Worm (Caenorhabditis elegans) whole organism, L4 larva: ENCODE data around the gene hnd-1.

Experiments
- F44E2.7 ChIP-seq: fragments of 200-800 bp; sonication (Bioruptor generic); IDR thresholded peaks from 2 replicates; pipeline ENCODE4 v2.1.2; 2022; ENCODE audit warnings: missing genetic modification characterization, missing compliant biosample characterization
- F49E8.2 ChIP-seq: sonication (generic microtip); optimal IDR thresholded peaks from 2 replicates; lab custom pipeline; 2016; ENCODE audit warnings: missing compliant biosample characterization, mild to moderate bottlenecking, missing genetic modification characterization, borderline replicate concordance
- R02D3.7 ChIP-seq: fragments of 150-350 bp; sonication (generic microtip); optimal IDR thresholded peaks from 3 replicates; lab custom pipeline; 2014; ENCODE audit warnings: missing biosample characterization, missing genetic modification characterization
- Y105C5A.15 ChIP-seq: fragments of 200-800 bp; sonication (Bioruptor generic); IDR thresholded peaks from 2 replicates; pipeline ENCODE4 v1.3.6; 2022; ENCODE audit warnings: missing genetic modification characterization, missing compliant biosample characterization
- ZK337.2 ChIP-seq: fragments of 200-800 bp; sonication (Bioruptor generic); IDR thresholded peaks from 2 replicates; pipeline ENCODE4 v1.3.6; 2022; ENCODE audit warnings: missing genetic modification reagents, missing genetic modification characterization, missing compliant biosample characterization
- aha-1 ChIP-seq: fragments of 150-350 bp; peaks from one replicate; lab custom pipeline; 2014; ENCODE audit warnings: missing biosample characterization, missing genetic modification characterization
- aly-2 ChIP-seq: sonication (generic microtip); optimal IDR thresholded peaks from 2 replicates; lab custom pipeline; 2018; ENCODE audit warnings: missing biosample characterization, missing genetic modification characterization
- arid-1 ChIP-seq: fragments of 200-800 bp; sonication (Bioruptor generic); conservative IDR thresholded peaks from 2 replicates; pipeline ENCODE4 v1.3.6; 2022; ENCODE audit warnings: missing genetic modification reagents, missing genetic modification characterization, missing compliant biosample characterization
- attf-4 ChIP-seq: sonication (generic microtip); optimal IDR thresholded peaks from 3 replicates; lab custom pipeline; 2017; ENCODE audit warnings: missing biosample characterization, missing genetic modification characterization
- ceh-44 ChIP-seq: fragments of 200-800 bp; sonication (Bioruptor generic); IDR thresholded peaks from 2 replicates; pipeline ENCODE4 v1.3.6; 2022; ENCODE audit warnings: missing genetic modification reagents, missing genetic modification characterization, missing compliant biosample characterization
- ceh-82 ChIP-seq: sonication (generic microtip); optimal IDR thresholded peaks from 2 replicates; lab custom pipeline; 2017; ENCODE audit warnings: missing biosample characterization, missing genetic modification characterization
- ctbp-1 ChIP-seq: fragments of 200-800 bp; sonication (Bioruptor generic); IDR thresholded peaks from 2 replicates; pipeline ENCODE4 v1.3.6; 2022; ENCODE audit warnings: missing genetic modification reagents, missing genetic modification characterization, missing compliant biosample characterization
- daf-8 ChIP-seq: fragments of 200-800 bp; sonication (Bioruptor generic); IDR thresholded peaks from 2 replicates; pipeline ENCODE4 v1.3.6; 2022; ENCODE audit warnings: missing genetic modification characterization, missing compliant biosample characterization
- dmd-6 ChIP-seq: fragments of 200-800 bp; sonication (Bioruptor generic); IDR thresholded peaks from 2 replicates; pipeline ENCODE4 v1.3.6; 2022; ENCODE audit warnings: missing genetic modification reagents, missing genetic modification characterization, missing compliant biosample characterization
- dmd-8 ChIP-seq: fragments of 200-800 bp; sonication (Bioruptor generic); IDR thresholded peaks from 2 replicates; pipeline ENCODE4 v1.3.6; 2022; ENCODE audit warnings: missing genetic modification characterization, missing compliant biosample characterization
- dmd-9 ChIP-seq: fragments of 200-800 bp; sonication (Bioruptor generic); IDR thresholded peaks from 2 replicates; pipeline ENCODE4 v1.3.6; 2022; ENCODE audit warnings: missing genetic modification reagents, missing genetic modification characterization, missing compliant biosample characterization
- duxl-1 ChIP-seq: sonication (generic microtip); optimal IDR thresholded peaks from 2 replicates; lab custom pipeline; 2016; ENCODE audit warnings: mild to moderate bottlenecking, missing genetic modification characterization, moderate library complexity, missing compliant biosample characterization; ENCODE audit not compliant: poor library complexity
- dve-1 ChIP-seq: sonication (generic microtip); optimal IDR thresholded peaks from 2 replicates; lab custom pipeline; 2017; ENCODE audit warnings: antibody characterized with exemption, mild to moderate bottlenecking, missing genetic modification characterization, missing compliant biosample characterization; ENCODE audit not compliant: insufficient read depth
- egl-27 ChIP-seq: sonication (generic microtip); optimal IDR thresholded peaks from 3 replicates; lab custom pipeline; 2017; ENCODE audit warnings: missing biosample characterization, missing genetic modification reagents, missing genetic modification characterization
- egl-43 ChIP-seq: fragments of 200-800 bp; sonication (Bioruptor generic); IDR thresholded peaks from 2 replicates; pipeline ENCODE4 v1.3.6; 2022; ENCODE audit warnings: missing genetic modification reagents, missing genetic modification characterization, missing compliant biosample characterization
- fos-1 ChIP-seq: fragments of 150-350 bp; optimal IDR thresholded peaks from 2 replicates; lab custom pipeline; 2014; ENCODE audit warnings: missing biosample characterization, missing genetic modification characterization
- gei-8 ChIP-seq: fragments of 200-800 bp; sonication (Bioruptor generic); optimal IDR thresholded peaks from 2 replicates; lab custom pipeline; 2018; ENCODE audit warnings: mild to moderate bottlenecking, missing genetic modification characterization, missing compliant biosample characterization
- hlh-11 ChIP-seq: fragments of 200-800 bp; sonication (Bioruptor generic); optimal IDR thresholded peaks from 2 replicates; lab custom pipeline; 2018; ENCODE audit warnings: mild to moderate bottlenecking, missing genetic modification characterization, missing compliant biosample characterization
- hlh-30 ChIP-seq: sonication (generic microtip); optimal IDR thresholded peaks from 2 replicates; lab custom pipeline; 2017; ENCODE audit warnings: antibody characterized with exemption, mild to moderate bottlenecking, missing genetic modification characterization, missing compliant biosample characterization; ENCODE audit not compliant: insufficient read depth
- lin-39 ChIP-seq: fragments of 150-350 bp; optimal IDR thresholded peaks from 2 replicates; lab custom pipeline; 2014; ENCODE audit warnings: missing biosample characterization, missing genetic modification reagents, missing genetic modification characterization
- lir-3 ChIP-seq: sonication (generic microtip); optimal IDR thresholded peaks from 2 replicates; lab custom pipeline; 2016; ENCODE audit warnings: mild to moderate bottlenecking, missing genetic modification characterization, missing compliant biosample characterization
- madf-5 ChIP-seq, 2 experiments: fragments of 200-800 bp; sonication (Bioruptor generic); IDR thresholded peaks; 2 replicates each; pipeline ENCODE4 v1.3.6; 2022; ENCODE audit warnings: missing compliant biosample characterization in 2 of 2, missing genetic modification characterization in 2 of 2
- mdl-1 ChIP-seq, 2 experiments: fragments of 150-350 bp in 1 of 2; sonication (generic microtip) in 1 of 2; optimal IDR thresholded peaks; 2 replicates each; lab custom pipeline; 2014 to 2017; ENCODE audit warnings: missing biosample characterization in 2 of 2, missing genetic modification characterization in 2 of 2
- mes-2 ChIP-seq: sonication (generic microtip); optimal IDR thresholded peaks from 2 replicates; lab custom pipeline; 2016; ENCODE audit warnings: missing genotype, mild to moderate bottlenecking, missing genetic modification characterization, missing compliant biosample characterization; ENCODE audit not compliant: poor library complexity, severe bottlenecking
- mxl-2 ChIP-seq: fragments of 200-800 bp; sonication (Bioruptor generic); conservative IDR thresholded peaks from 2 replicates; pipeline ENCODE4 v1.3.6; 2022; ENCODE audit warnings: missing genetic modification reagents, missing genetic modification characterization, missing compliant biosample characterization
- nhr-10 ChIP-seq: fragments of 150-350 bp; optimal IDR thresholded peaks from 2 replicates; lab custom pipeline; 2014; ENCODE audit warnings: missing biosample characterization, missing genetic modification characterization
- nhr-237 ChIP-seq: sonication (generic microtip); optimal IDR thresholded peaks from 2 replicates; lab custom pipeline; 2017; ENCODE audit warnings: missing biosample characterization, missing genetic modification characterization
- nhr-25 ChIP-seq: sonication (generic microtip); optimal IDR thresholded peaks from 2 replicates; lab custom pipeline; 2017; ENCODE audit warnings: missing genetic modification characterization, mild to moderate bottlenecking, missing compliant biosample characterization, antibody characterized with exemption, moderate library complexity, borderline replicate concordance; ENCODE audit not compliant: insufficient read depth
- nhr-28 ChIP-seq: fragments of 150-350 bp; optimal IDR thresholded peaks from 2 replicates; lab custom pipeline; 2014; ENCODE audit warnings: missing biosample characterization, missing genetic modification characterization
- nhr-41 ChIP-seq: fragments of 200-800 bp; sonication (Bioruptor generic); IDR thresholded peaks from 2 replicates; pipeline ENCODE4 v1.3.6; 2022; ENCODE audit warnings: missing genetic modification reagents, missing genetic modification characterization, missing compliant biosample characterization
- nhr-42 ChIP-seq: fragments of 200-800 bp; sonication (Bioruptor generic); IDR thresholded peaks from 2 replicates; pipeline ENCODE4 v1.3.6; 2022; ENCODE audit warnings: missing genetic modification characterization, missing compliant biosample characterization
- nhr-48 ChIP-seq: sonication (generic microtip); optimal IDR thresholded peaks from 2 replicates; lab custom pipeline; 2016; ENCODE audit warnings: mild to moderate bottlenecking, missing genetic modification characterization, missing compliant biosample characterization
- nhr-76 ChIP-seq: fragments of 150-350 bp; optimal IDR thresholded peaks from 2 replicates; lab custom pipeline; 2014; ENCODE audit warnings: missing biosample characterization, missing genetic modification characterization
- pha-4 ChIP-seq, 2 experiments: fragments of 150-350 bp in 1 of 2; fragments of 200-800 bp in 1 of 2; sonication (Bioruptor generic) in 1 of 2; IDR thresholded peaks in 1 of 2; optimal IDR thresholded peaks in 1 of 2; 2 replicates each; pipeline versions ENCODE4 v1.3.6 to Lab custom; 2014 to 2022; ENCODE audit warnings: missing genetic modification characterization in 2 of 2, missing genetic modification reagents in 2 of 2, missing biosample characterization in 1 of 2, missing compliant biosample characterization in 1 of 2
- php-3 ChIP-seq: fragments of 200-800 bp; sonication (Bioruptor generic); IDR thresholded peaks from 2 replicates; pipeline ENCODE4 v1.3.6; 2022; ENCODE audit warnings: missing genetic modification reagents, missing genetic modification characterization, missing compliant biosample characterization
- rbr-2 ChIP-seq: sonication (generic microtip); optimal IDR thresholded peaks from 2 replicates; lab custom pipeline; 2016; ENCODE audit warnings: missing genotype, missing genetic modification characterization, missing compliant biosample characterization
- saeg-2 ChIP-seq: fragments of 200-800 bp; sonication (Bioruptor generic); IDR thresholded peaks from 2 replicates; pipeline ENCODE4 v1.3.6; 2022; ENCODE audit warnings: missing genetic modification reagents, missing genetic modification characterization, missing compliant biosample characterization
- snpc-1.2 ChIP-seq: fragments of 200-800 bp; sonication (Bioruptor generic); IDR thresholded peaks from 2 replicates; pipeline ENCODE4 v1.3.6; 2022; ENCODE audit warnings: missing genetic modification reagents, missing genetic modification characterization, missing compliant biosample characterization
- tag-97 ChIP-seq: fragments of 200-800 bp; sonication (Bioruptor generic); IDR thresholded peaks from 2 replicates; pipeline ENCODE4 v1.3.6; 2022; ENCODE audit warnings: missing genetic modification characterization, missing compliant biosample characterization
- tra-1 ChIP-seq: fragments of 200-800 bp; sonication (Bioruptor generic); IDR thresholded peaks from 2 replicates; pipeline ENCODE4 v1.3.6; 2022; ENCODE audit warnings: missing genetic modification reagents, missing genetic modification characterization, missing compliant biosample characterization
- vab-7 ChIP-seq: fragments of 200-800 bp; sonication (Bioruptor generic); IDR thresholded peaks from 2 replicates; pipeline ENCODE4 v1.3.6; 2022; ENCODE audit warnings: missing genetic modification reagents, missing genetic modification characterization, missing compliant biosample characterization
- zag-1 ChIP-seq: fragments of 150-350 bp; optimal IDR thresholded peaks from 2 replicates; lab custom pipeline; 2014; ENCODE audit warnings: missing biosample characterization, missing genetic modification characterization
- zfp-3 ChIP-seq: fragments of 200-800 bp; sonication (Bioruptor generic); conservative IDR thresholded peaks from 2 replicates; pipeline ENCODE4 v1.3.6; 2022; ENCODE audit warnings: missing genetic modification reagents, missing genetic modification characterization, missing compliant biosample characterization
- zip-11 ChIP-seq: fragments of 200-800 bp; sonication (Bioruptor generic); IDR thresholded peaks from 2 replicates; pipeline ENCODE4 v1.3.6; 2022; ENCODE audit warnings: missing genetic modification characterization, missing compliant biosample characterization

hnd-1 gene

ce11 chrX:11645517-11645916, 38.8 kb upstream of the hnd-1 start (continued):
- TF ChIP-seq nhr-48 (tag; lab: Kevin White, UChicago) (peak; percentile 35), tag-97 (GFP tag; lab: Robert Waterston, UW) (no peak), ceh-44 (0 out of 2 replicates have a peak, but pooled peaks have one; percentile 37), mes-2 (tag; lab: Kevin White, UChicago) (peak; percentile 72), php-3 (GFP tag; lab: Robert Waterston, UW) (peak; percentile 33; the same call in 1 of the 2 replicates), lin-39 (tag; lab: Kevin White, UChicago) (no peak), ctbp-1 (GFP tag; lab: Robert Waterston, UW) (peak; percentile 54; the same call in 1 of the 2 replicates), tra-1 (peak; percentile 57; the same call in 1 of the 2 replicates), Y105C5A.15 (peak; percentile 77; the same call in 1 of the 2 replicates), hlh-11 (tag; lab: Kevin White, UChicago) (peak; percentile 41), ceh-82 (tag; lab: Kevin White, UChicago) (no peak), F44E2.7 (GFP tag; lab: Robert Waterston, UW) (no peak), pha-4 (GFP tag; IDR thresholded peaks at IDR 0.05; lab: Robert Waterston, UW) (peak; percentile 77; the same call in 1 of the 2 replicates), pha-4 (tag; optimal IDR thresholded peaks at IDR 0.05; lab: Kevin White, UChicago) (no peak), madf-5 (GFP tag; IDR thresholded peaks at IDR 0.05; lab: Robert Waterston, UW) (0 out of 4 replicates have a peak, but pooled peaks have one; percentile 14 to 76), nhr-237 (tag; lab: Kevin White, UChicago) (no peak), duxl-1 (tag; lab: Kevin White, UChicago) (peak; percentile 43), aha-1 (no peak), nhr-10 (tag; lab: Kevin White, UChicago) (no peak), zag-1 (tag; lab: Kevin White, UChicago) (no peak), vab-7 (GFP tag; lab: Robert Waterston, UW) (peak; percentile 72), F49E8.2 (tag; lab: Kevin White, UChicago) (no peak), nhr-28 (tag; lab: Kevin White, UChicago) (peak; percentile 44), mxl-2 (no peak), snpc-1.2 (GFP tag; lab: Robert Waterston, UW) (no peak; the same call in 1 of the 2 replicates), ZK337.2 (GFP tag; lab: Robert Waterston, UW) (0 out of 2 replicates have a peak, but pooled peaks have one; percentile 29), egl-27 (tag; lab: Kevin White, UChicago) (no peak), rbr-2 (tag; lab: Kevin White, UChicago) (peak; percentile 33), arid-1 (GFP tag; lab: Robert Waterston, UW) (peak; percentile 76), dmd-8 (GFP tag; lab: Robert Waterston, UW) (peak; percentile 73; the same call in 1 of the 2 replicates), fos-1 (tag; lab: Kevin White, UChicago) (no peak), R02D3.7 (no peak), dve-1 (peak; percentile 31), dmd-6 (0 out of 2 replicates have a peak, but pooled peaks have one; percentile 38), dmd-9 (GFP tag; lab: Robert Waterston, UW) (no peak), aly-2 (tag; lab: Kevin White, UChicago) (no peak), nhr-42 (GFP tag; lab: Robert Waterston, UW) (0 out of 2 replicates have a peak, but pooled peaks have one; percentile 39), nhr-41 (GFP tag; lab: Robert Waterston, UW) (no peak), gei-8 (GFP tag; lab: Kevin White, UChicago) (no peak), zfp-3 (GFP tag; lab: Robert Waterston, UW) (no peak), nhr-25 (peak; percentile 26), hlh-30 (tag; lab: Kevin White, UChicago) (peak; percentile 41), attf-4 (tag; lab: Kevin White, UChicago) (no peak), egl-43 (GFP tag; lab: Robert Waterston, UW) (peak; percentile 88), daf-8 (GFP tag; lab: Robert Waterston, UW) (0 out of 2 replicates have a peak, but pooled peaks have one; percentile 54), zip-11 (no peak), mdl-1 (tag; optimal IDR thresholded peaks at IDR 0.05; lab: Kevin White, UChicago) (no peak), saeg-2 (no peak), nhr-76 (tag; lab: Kevin White, UChicago) (no peak), lir-3 (tag; lab: Kevin White, UChicago) (peak; percentile 56)
